Worm (Caenorhabditis elegans): Measurements from ENCODE around the gene F22B5.6.

ce11 chrII:8488123-8488522 is 32.1 kb upstream of the F22B5.6 start:
- TF ChIP-seq hmg-4 (GFP tag; optimal IDR thresholded peaks at IDR 0.05) (no peak), ceh-36 (tag; optimal IDR thresholded peaks at IDR 0.05) (no peak), hmbx-1 (tag; optimal IDR thresholded peaks at IDR 0.05) (no peak), scrt-1 (GFP tag; IDR thresholded peaks at IDR 0.05) (no peak), hnd-1 (tag; optimal IDR thresholded peaks at IDR 0.05) (no peak), aly-1 (tag; optimal IDR thresholded peaks at IDR 0.05) (no peak), tbx-11 (GFP tag; IDR thresholded peaks at IDR 0.05) (no peak), ama-1 (optimal IDR thresholded peaks at IDR 0.05) (no peak), ceh-13 (GFP tag; optimal IDR thresholded peaks at IDR 0.05) (no peak), tbx-37 (GFP tag; conservative IDR thresholded peaks at IDR 0.05) (no peak), tra-4 (tag; optimal IDR thresholded peaks at IDR 0.05) (no peak)
